Worm (Caenorhabditis elegans) whole organism, L2 larva: ENCODE measurements around the gene D1044.1.

Experiments used
- C34F6.9 ChIP-seq: fragments of 150-350 bp; optimal IDR thresholded peaks from 2 replicates; lab custom pipeline; 2014; ENCODE audit warnings: missing biosample characterization, missing genetic modification characterization
- F13H6.1 ChIP-seq: sonication (generic microtip); optimal IDR thresholded peaks from 2 replicates; lab custom pipeline; 2016; ENCODE audit warnings: missing genetic modification characterization, missing compliant biosample characterization
- Y55F3AM.14 ChIP-seq: fragments of 200-800 bp; sonication (Bioruptor generic); optimal IDR thresholded peaks from 2 replicates; lab custom pipeline; 2018; ENCODE audit warnings: mild to moderate bottlenecking, missing genetic modification characterization, missing compliant biosample characterization
- ZK546.5 ChIP-seq: sonication (generic microtip); optimal IDR thresholded peaks from 2 replicates; lab custom pipeline; 2017; ENCODE audit warnings: missing biosample characterization, missing genetic modification characterization
- alr-1 ChIP-seq: fragments of 150-350 bp; optimal IDR thresholded peaks from 2 replicates; lab custom pipeline; 2014; ENCODE audit warnings: missing biosample characterization, missing genetic modification characterization
- aly-2 ChIP-seq: fragments of 150-350 bp; optimal IDR thresholded peaks from 2 replicates; lab custom pipeline; 2014; ENCODE audit warnings: missing biosample characterization, missing genetic modification characterization
- ama-1 ChIP-seq: fragments of 150-350 bp; optimal IDR thresholded peaks from 2 replicates; lab custom pipeline; 2018; ENCODE audit warnings: inconsistent platforms
- blmp-1 ChIP-seq: sonication (generic microtip); optimal IDR thresholded peaks from 2 replicates; lab custom pipeline; 2017; ENCODE audit warnings: missing genetic modification characterization, mild to moderate bottlenecking, missing compliant biosample characterization, antibody characterized with exemption, moderate library complexity; ENCODE audit not compliant: insufficient read depth
- ceh-16 ChIP-seq: fragments of 150-350 bp; optimal IDR thresholded peaks from 2 replicates; lab custom pipeline; 2014; ENCODE audit warnings: missing biosample characterization, missing genetic modification characterization
- crh-2 ChIP-seq: sonication (generic microtip); optimal IDR thresholded peaks from 2 replicates; lab custom pipeline; 2017; ENCODE audit warnings: missing biosample characterization, missing genetic modification characterization
- egl-27 ChIP-seq: sonication (generic microtip); optimal IDR thresholded peaks from 3 replicates; lab custom pipeline; 2017; ENCODE audit warnings: missing biosample characterization, missing genetic modification reagents, missing genetic modification characterization
- elt-1 ChIP-seq: fragments of 150-350 bp; optimal IDR thresholded peaks from 2 replicates; lab custom pipeline; 2014; ENCODE audit warnings: missing biosample characterization, missing genetic modification characterization
- elt-3 ChIP-seq: sonication (generic microtip); optimal IDR thresholded peaks from 2 replicates; lab custom pipeline; 2017; ENCODE audit warnings: missing biosample characterization, missing genetic modification characterization
- gmeb-1 ChIP-seq: fragments of 150-350 bp; optimal IDR thresholded peaks from 2 replicates; lab custom pipeline; 2014; ENCODE audit warnings: missing biosample characterization, missing genetic modification characterization
- lin-11 ChIP-seq: fragments of 150-350 bp; sonication (generic microtip); optimal IDR thresholded peaks from 2 replicates; lab custom pipeline; 2014; ENCODE audit warnings: missing biosample characterization, missing genetic modification characterization, inconsistent platforms, mixed read lengths
- lin-13 ChIP-seq: fragments of 150-350 bp; optimal IDR thresholded peaks from 2 replicates; lab custom pipeline; 2014; ENCODE audit warnings: missing biosample characterization, missing genetic modification reagents, missing genetic modification characterization
- lin-39 ChIP-seq: fragments of 150-350 bp; optimal IDR thresholded peaks from 2 replicates; lab custom pipeline; 2014; ENCODE audit warnings: missing biosample characterization, missing genetic modification reagents, missing genetic modification characterization
- lsy-2 ChIP-seq, 2 experiments: fragments of 150-350 bp in 1 of 2; sonication (generic microtip) in 1 of 2; optimal IDR thresholded peaks; 2 replicates each; lab custom pipeline; 2014 to 2017; ENCODE audit warnings: missing biosample characterization in 2 of 2, missing genetic modification characterization in 2 of 2
- mab-5 ChIP-seq: fragments of 150-350 bp; optimal IDR thresholded peaks from 2 replicates; lab custom pipeline; 2014; ENCODE audit warnings: missing biosample characterization, missing genetic modification characterization
- mbf-1 ChIP-seq: sonication (generic microtip); optimal IDR thresholded peaks from 2 replicates; lab custom pipeline; 2017; ENCODE audit warnings: missing biosample characterization, missing genetic modification characterization
- mdl-1 ChIP-seq, 2 experiments: fragments of 150-350 bp in 1 of 2; sonication (generic microtip) in 1 of 2; optimal IDR thresholded peaks; 2 replicates each; lab custom pipeline; 2017; ENCODE audit warnings: missing biosample characterization in 2 of 2, missing genetic modification characterization in 2 of 2
- nhr-10 ChIP-seq: sonication (generic microtip); optimal IDR thresholded peaks from 2 replicates; lab custom pipeline; 2017; ENCODE audit warnings: missing biosample characterization, missing genetic modification characterization
- nhr-11 ChIP-seq: fragments of 150-350 bp; optimal IDR thresholded peaks from 2 replicates; lab custom pipeline; 2014; ENCODE audit warnings: missing biosample characterization, missing genetic modification characterization
- nhr-12 ChIP-seq: fragments of 150-350 bp; optimal IDR thresholded peaks from 2 replicates; lab custom pipeline; 2014; ENCODE audit warnings: missing biosample characterization, missing genetic modification characterization
- nhr-129 ChIP-seq: fragments of 150-350 bp; optimal IDR thresholded peaks from 2 replicates; lab custom pipeline; 2014; ENCODE audit warnings: missing biosample characterization, missing genetic modification characterization
- nhr-21 ChIP-seq: fragments of 150-350 bp; optimal IDR thresholded peaks from 2 replicates; lab custom pipeline; 2014; ENCODE audit warnings: missing biosample characterization, missing genetic modification characterization
- nhr-23 ChIP-seq: fragments of 150-350 bp; optimal IDR thresholded peaks from 2 replicates; lab custom pipeline; 2014; ENCODE audit warnings: missing biosample characterization, missing genetic modification reagents, missing genetic modification characterization
- nhr-25 ChIP-seq: fragments of 150-350 bp; sonication (generic microtip); optimal IDR thresholded peaks from 3 replicates; lab custom pipeline; 2014; ENCODE audit warnings: missing biosample characterization, missing genetic modification characterization
- nhr-6 ChIP-seq: fragments of 150-350 bp; optimal IDR thresholded peaks from 2 replicates; lab custom pipeline; 2014; ENCODE audit warnings: missing biosample characterization, missing genetic modification characterization
- nhr-77 ChIP-seq: fragments of 150-350 bp; optimal IDR thresholded peaks from 2 replicates; lab custom pipeline; 2014; ENCODE audit warnings: missing biosample characterization, missing genetic modification characterization
- peb-1 ChIP-seq: fragments of 150-350 bp; optimal IDR thresholded peaks from 2 replicates; lab custom pipeline; 2014; ENCODE audit warnings: missing biosample characterization, missing genetic modification characterization
- sem-4 ChIP-seq: fragments of 150-350 bp; optimal IDR thresholded peaks from 2 replicates; lab custom pipeline; 2014; ENCODE audit warnings: missing biosample characterization, missing genetic modification reagents, missing genetic modification characterization
- skn-1 ChIP-seq: sonication (generic microtip); optimal IDR thresholded peaks from 2 replicates; lab custom pipeline; 2017; ENCODE audit warnings: missing biosample characterization, missing genetic modification characterization
- sma-3 ChIP-seq: sonication (generic microtip); optimal IDR thresholded peaks from 2 replicates; lab custom pipeline; 2016; ENCODE audit warnings: missing genetic modification reagents, missing genetic modification characterization, missing compliant biosample characterization
- sma-9 ChIP-seq, 2 experiments: fragments of 150-350 bp in 1 of 2; sonication (generic microtip) in 1 of 2; optimal IDR thresholded peaks; 2 replicates each; lab custom pipeline; 2014 to 2016; ENCODE audit warnings: missing genetic modification characterization in 2 of 2, mild to moderate bottlenecking in 1 of 2, missing biosample characterization in 1 of 2, missing compliant biosample characterization in 1 of 2, missing genetic modification reagents in 1 of 2, moderate library complexity in 1 of 2
- snpc-4 ChIP-seq: fragments of 150-350 bp; optimal IDR thresholded peaks from 2 replicates; lab custom pipeline; 2014; ENCODE audit warnings: missing biosample characterization, missing genetic modification characterization
- unc-55 ChIP-seq: fragments of 150-350 bp; sonication (generic microtip); optimal IDR thresholded peaks from 3 replicates; lab custom pipeline; 2014; ENCODE audit warnings: missing biosample characterization, missing genetic modification reagents, missing genetic modification characterization
- ztf-1 ChIP-seq: fragments of 200-800 bp; sonication (Bioruptor generic); conservative IDR thresholded peaks from 2 replicates; pipeline ENCODE4 v1.3.6; 2022; ENCODE audit warnings: missing genetic modification characterization, missing compliant biosample characterization
- ztf-11 ChIP-seq: sonication (generic microtip); optimal IDR thresholded peaks from 2 replicates; lab custom pipeline; 2017; ENCODE audit warnings: missing biosample characterization, missing genetic modification characterization
- ztf-4 ChIP-seq: fragments of 150-350 bp; optimal IDR thresholded peaks from 2 replicates; lab custom pipeline; 2014; ENCODE audit warnings: missing biosample characterization, missing genetic modification characterization

The D1044.1 gene

ce11 chrIII:5584647-5585046, 40.6 kb downstream of the D1044.1 start, which contains the start of gene F56D2.3:
TSS of gene F56D2.3 (plus strand) at chrIII:5584947.
- TF ChIP-seq nhr-12 (tag; lab: Kevin White, UChicago) (no peak), alr-1 (tag; lab: Kevin White, UChicago) (no peak), ama-1 (lab: Kevin White, UChicago) (no peak), elt-1 (tag; lab: Kevin White, UChicago) (no peak), lsy-2 (tag; optimal IDR thresholded peaks at IDR 0.05; lab: Kevin White, UChicago) (no peak), nhr-11 (tag; lab: Kevin White, UChicago) (no peak), mbf-1 (no peak), peb-1 (tag; lab: Kevin White, UChicago) (no peak), aly-2 (tag; lab: Kevin White, UChicago) (no peak), lin-39 (tag; lab: Kevin White, UChicago) (no peak), nhr-21 (tag; lab: Kevin White, UChicago) (no peak)

ce11 chrIII:5585711-5586110, 41.6 kb downstream of the D1044.1 start:
- TF ChIP-seq mdl-1 (tag; optimal IDR thresholded peaks at IDR 0.05; lab: Kevin White, UChicago) = no peak
- no peak for TF ChIP-seq Y55F3AM.14 (GFP tag; lab: Kevin White, UChicago)
- no peak for TF ChIP-seq nhr-6 (tag; lab: Kevin White, UChicago)
- TF ChIP-seq sma-9 (GFP tag; optimal IDR thresholded peaks at IDR 0.05; lab: Kevin White, UChicago) = no peak
- TF ChIP-seq sma-9 (tag; optimal IDR thresholded peaks at IDR 0.05; lab: Kevin White, UChicago) = no peak
- no peak for TF ChIP-seq ztf-1 (GFP tag; lab: Robert Waterston, UW)
- no peak for TF ChIP-seq elt-1 (tag; lab: Kevin White, UChicago)
- TF ChIP-seq mab-5 (tag; lab: Kevin White, UChicago) = no peak
- no peak for TF ChIP-seq ama-1 (lab: Kevin White, UChicago)
- no peak for TF ChIP-seq nhr-12 (tag; lab: Kevin White, UChicago)
- TF ChIP-seq nhr-77 (tag; lab: Kevin White, UChicago) = no peak
- no peak for TF ChIP-seq unc-55
- TF ChIP-seq, all 48 proteins: peak for 0

ce11 chrIII:5586925-5587324, 42.8 kb downstream of the D1044.1 start, which contains the start of gene F56D2.2:
TSS of gene F56D2.2 (plus strand) at chrIII:5587263.
- TF ChIP-seq nhr-129 (tag; lab: Kevin White, UChicago) = peak; percentile 4
- TF ChIP-seq blmp-1 (tag; lab: Kevin White, UChicago) = no peak
- TF ChIP-seq unc-55 = peak; percentile 60
- TF ChIP-seq elt-3 = no peak
- peak; percentile 74 for TF ChIP-seq gmeb-1
- TF ChIP-seq lsy-2 (tag; optimal IDR thresholded peaks at IDR 0.05; lab: Kevin White, UChicago) = peak in 1 of 2 experiments; percentile 35

ce11 chrIII:5588746-5589145, 44.7 kb downstream of the D1044.1 start:
- no peak for TF ChIP-seq nhr-10 (tag; lab: Kevin White, UChicago)
- no peak for TF ChIP-seq ZK546.5
- TF ChIP-seq nhr-129 (tag; lab: Kevin White, UChicago) = no peak
- no peak for TF ChIP-seq aly-2 (tag; lab: Kevin White, UChicago)
- no peak for TF ChIP-seq nhr-77 (tag; lab: Kevin White, UChicago)
- no peak for TF ChIP-seq skn-1
- TF ChIP-seq snpc-4 (tag; lab: Kevin White, UChicago) = no peak
- TF ChIP-seq egl-27 = no peak
- TF ChIP-seq alr-1 (tag; lab: Kevin White, UChicago) = no peak
- no peak for TF ChIP-seq nhr-11 (tag; lab: Kevin White, UChicago)
- no peak for TF ChIP-seq sem-4 (tag; lab: Kevin White, UChicago)
- no peak for TF ChIP-seq blmp-1 (tag; lab: Kevin White, UChicago)
- no peak for TF ChIP-seq nhr-23
- no peak for TF ChIP-seq unc-55
- no peak for TF ChIP-seq sma-3 (GFP tag; lab: Kevin White, UChicago)
- TF ChIP-seq C34F6.9 (tag; lab: Kevin White, UChicago) = no peak
- TF ChIP-seq F13H6.1 (tag; lab: Kevin White, UChicago) = no peak
- no peak for TF ChIP-seq nhr-21 (tag; lab: Kevin White, UChicago)
- no peak for TF ChIP-seq lin-39 (tag; lab: Kevin White, UChicago)

ce11 chrIII:5591668-5592149, 47.6 kb downstream of the D1044.1 start, which contains the start of the genes ddx-15 and ucr-1:
TSS of gene ddx-15 (minus strand) at chrIII:5591718.
TSS of gene ucr-1 (plus strand) at chrIII:5592135.
- TF ChIP-seq aly-2 (tag; lab: Kevin White, UChicago) (no peak), alr-1 (tag; lab: Kevin White, UChicago) (no peak), ztf-11 (no peak), nhr-77 (tag; lab: Kevin White, UChicago) (no peak), ama-1 (lab: Kevin White, UChicago) (no peak), gmeb-1 (peak; percentile 80), nhr-21 (tag; lab: Kevin White, UChicago) (peak; percentile 16), elt-3 (no peak), nhr-129 (tag; lab: Kevin White, UChicago) (peak; percentile 28), crh-2 (tag; lab: Kevin White, UChicago) (peak; percentile 57), ztf-4 (tag; lab: Kevin White, UChicago) (no peak), Y55F3AM.14 (GFP tag; lab: Kevin White, UChicago) (no peak), F13H6.1 (tag; lab: Kevin White, UChicago) (peak; percentile 6), nhr-12 (tag; lab: Kevin White, UChicago) (no peak), egl-27 (no peak), ceh-16 (tag; lab: Kevin White, UChicago) (peak; percentile 4), lsy-2 (tag; optimal IDR thresholded peaks at IDR 0.05; lab: Kevin White, UChicago) (peak; percentile 29 to 85), lin-13 (peak; percentile 77), sem-4 (tag; lab: Kevin White, UChicago) (no peak), nhr-25 (tag; lab: Kevin White, UChicago) (peak; percentile 23), lin-11 (tag; lab: Kevin White, UChicago) (peak; percentile 80), blmp-1 (tag; lab: Kevin White, UChicago) (peak; percentile 33), elt-1 (tag; lab: Kevin White, UChicago) (no peak), snpc-4 (tag; lab: Kevin White, UChicago) (peak; percentile 17), nhr-23 (no peak)
